Worm (Caenorhabditis elegans): ENCODE measurements around the gene M57.2.

Gene M57.2

DNA sequence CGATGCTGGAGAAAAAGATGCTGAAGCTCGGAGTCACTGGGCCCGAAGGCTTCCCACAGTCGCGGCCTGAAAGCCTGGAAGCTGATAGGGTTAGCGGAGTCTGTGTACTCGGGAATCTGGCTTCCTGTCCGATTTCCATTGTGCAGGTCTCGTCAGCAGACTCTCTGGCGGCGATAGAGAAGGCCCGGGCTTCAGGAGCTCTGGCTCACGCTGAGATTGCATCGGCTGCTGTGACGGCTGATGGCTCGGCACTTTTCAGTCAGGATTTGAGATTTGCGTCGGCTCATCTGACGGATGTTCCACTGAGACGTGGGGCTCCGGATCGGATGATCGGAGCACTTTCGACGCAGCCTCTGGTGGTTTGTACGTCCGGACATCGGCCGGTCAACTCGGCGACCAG lies 3.7 kb upstream of the M57.2 start:
- TF ChIP-seq zfh-2 (GFP tag; conservative IDR thresholded peaks at IDR 0.05) (peak; percentile 58), T26A5.8 (tag; optimal IDR thresholded peaks at IDR 0.05) (no peak), snpc-1.3 (tag; optimal IDR thresholded peaks at IDR 0.05; ENCODE audit: insufficient read depth) (no peak), rcor-1 (GFP tag; IDR thresholded peaks at IDR 0.05) (no peak), ceh-58 (GFP tag; IDR thresholded peaks at IDR 0.05) (no peak), sptf-2 (GFP tag; optimal IDR thresholded peaks at IDR 0.05) (no peak), ztf-22 (GFP tag; optimal IDR thresholded peaks at IDR 0.05) (no peak), egrh-3 (GFP tag; IDR thresholded peaks at IDR 0.05) (peak; percentile 68; the same call in 1 of the 2 replicates)

DNA sequence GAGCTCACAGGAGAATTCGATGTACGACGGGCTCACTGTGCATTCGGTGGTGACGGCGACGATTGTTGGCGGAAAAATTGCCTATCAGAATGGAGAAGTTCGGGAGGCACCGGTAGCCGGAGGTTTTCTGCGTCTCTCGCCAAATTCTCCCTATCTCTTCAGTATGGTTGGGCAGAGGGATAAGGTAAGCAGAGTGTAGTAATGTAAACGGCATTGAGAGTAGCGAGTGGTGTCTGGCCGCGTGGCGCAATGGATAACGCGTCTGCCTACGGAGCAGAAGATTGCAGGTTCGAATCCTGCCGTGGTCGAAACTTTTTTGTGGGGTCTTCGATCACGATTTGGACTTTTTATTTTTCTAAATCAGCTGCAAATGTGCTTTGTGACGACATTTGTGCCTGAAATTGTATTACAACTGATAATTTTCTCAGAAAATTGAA lies 2.6 kb upstream of the M57.2 start:
- TF ChIP-seq snpc-4 (GFP tag; optimal IDR thresholded peaks at IDR 0.05) (peak; percentile 23), snpc-4 (tag; optimal IDR thresholded peaks at IDR 0.05) (peak in 3 of 4 experiments; percentile 5 to 82 (median 72)), ztf-28 (GFP tag; IDR thresholded peaks at IDR 0.05) (peak; percentile 75; the same call in 1 of the 2 replicates), madf-8 (GFP tag; conservative IDR thresholded peaks at IDR 0.05) (0 out of 2 replicates have a peak, but pooled peaks have one; percentile 10), cebp-1 (GFP tag; IDR thresholded peaks at IDR 0.05) (peak; percentile 18; the same call in 1 of the 2 replicates), cebp-1 (tag; optimal IDR thresholded peaks at IDR 0.05) (peak; percentile 66), rpc-1 (optimal IDR thresholded peaks at IDR 0.05) (peak; percentile 66), rpc-1 (tag; optimal IDR thresholded peaks at IDR 0.05) (peak; percentile 78), ztf-25 (GFP tag; IDR thresholded peaks at IDR 0.05) (peak; percentile 68; the same call in 1 of the 2 replicates), dox-1 (GFP tag; IDR thresholded peaks at IDR 0.05) (peak; percentile 70), F52B5.7 (tag; optimal IDR thresholded peaks at IDR 0.05) (peak; percentile 40), C06A6.2 (GFP tag; conservative IDR thresholded peaks at IDR 0.05) (no peak), lin-35 (GFP tag; optimal IDR thresholded peaks at IDR 0.05) (peak in 1 of 3 experiments; percentile 43), athp-1 (tag; optimal IDR thresholded peaks at IDR 0.05) (peak; percentile 45), mcd-1 (GFP tag; IDR thresholded peaks at IDR 0.05) (peak; percentile 60; the same call in 1 of the 2 replicates), zim-3 (tag; optimal IDR thresholded peaks at IDR 0.05) (peak; percentile 57), gei-17 (GFP tag; optimal IDR thresholded peaks at IDR 0.05) (no peak), rec-8 (tag; optimal IDR thresholded peaks at IDR 0.05) (peak; percentile 33 to 53), fkh-3 (tag; optimal IDR thresholded peaks at IDR 0.05) (peak; percentile 8), efl-1 (GFP tag; optimal IDR thresholded peaks at IDR 0.05) (peak; percentile 8), lir-1 (GFP tag; conservative IDR thresholded peaks at IDR 0.05) (no peak), Y67H2A.10 (GFP tag; conservative IDR thresholded peaks at IDR 0.05) (no peak), F37B4.10 (GFP tag; IDR thresholded peaks at IDR 0.05) (no peak), hlh-12 (tag; optimal IDR thresholded peaks at IDR 0.05) (peak; percentile 43), madf-10 (tag; optimal IDR thresholded peaks at IDR 0.05) (peak; percentile 58), nhr-90 (tag; optimal IDR thresholded peaks at IDR 0.05) (peak; percentile 67), pbrm-1 (GFP tag; IDR thresholded peaks at IDR 0.05) (peak; percentile 71), aptf-3 (GFP tag; IDR thresholded peaks at IDR 0.05) (no peak), hmg-20 (GFP tag; IDR thresholded peaks at IDR 0.05) (no peak), hsf-1 (GFP tag; IDR thresholded peaks at IDR 0.05) (no peak), hlh-26 (GFP tag; conservative IDR thresholded peaks at IDR 0.05) (no peak), lin-40 (tag; optimal IDR thresholded peaks at IDR 0.05) (peak; percentile 51), Y79H2A.3 (GFP tag; conservative IDR thresholded peaks at IDR 0.05) (no peak), lsl-1 (GFP tag; optimal IDR thresholded peaks at IDR 0.05) (peak; percentile 25), ceh-27 (GFP tag; optimal IDR thresholded peaks at IDR 0.05) (peak; percentile 53), lin-54 (GFP tag; optimal IDR thresholded peaks at IDR 0.05) (peak; percentile 58), repo-1 (tag; optimal IDR thresholded peaks at IDR 0.05) (peak; percentile 38), ets-4 (GFP tag; optimal IDR thresholded peaks at IDR 0.05) (no peak), B0261.1 (tag; optimal IDR thresholded peaks at IDR 0.05) (peak; percentile 81), ceh-40 (GFP tag; IDR thresholded peaks at IDR 0.05) (0 out of 2 replicates have a peak, but pooled peaks have one; percentile 63)
